Fruit fly (Drosophila melanogaster): ENCODE results near the gene CG34250.

CG34250 gene

dm6 chr3L:17465804-17466203, 10.2 kb upstream of the CG34250 start, which contains the start of gene QIL1 (continued):
- no peak for TF ChIP-seq Vsx1 (GFP tag; optimal IDR thresholded peaks at IDR 0.05)
- no peak for TF ChIP-seq Ssrp (tag; optimal IDR thresholded peaks at IDR 0.05)
- no peak for TF ChIP-seq Tbp (GFP tag; optimal IDR thresholded peaks at IDR 0.05)
- no peak for TF ChIP-seq psq (GFP tag; optimal IDR thresholded peaks at IDR 0.05)
- no peak for TF ChIP-seq mirr (GFP tag; optimal IDR thresholded peaks at IDR 0.05)
- no peak for TF ChIP-seq sna (GFP tag; IDR thresholded peaks at IDR 0.05; ENCODE audit: partially characterized antibody)
- TF ChIP-seq caup (GFP tag; optimal IDR thresholded peaks at IDR 0.05; ENCODE audit: severe bottlenecking), result no peak
- TF ChIP-seq C15 (GFP tag; IDR thresholded peaks at IDR 0.05), result no peak
- no peak for TF ChIP-seq CG30403 (GFP tag; optimal IDR thresholded peaks at IDR 0.05)
- no peak for TF ChIP-seq jumu (GFP tag; optimal IDR thresholded peaks at IDR 0.05)
- TF ChIP-seq CG7987 (GFP tag; optimal IDR thresholded peaks at IDR 0.05), result no peak
- no peak for TF ChIP-seq CG6254 (GFP tag; optimal IDR thresholded peaks at IDR 0.05)
- TF ChIP-seq CHES-1-like (GFP tag; optimal IDR thresholded peaks at IDR 0.05), result no peak
- TF ChIP-seq amos (GFP tag; IDR thresholded peaks at IDR 0.05; ENCODE audit: partially characterized antibody), result peak; percentile 31; the same call in 1 of the 2 replicates
- TF ChIP-seq p53 (GFP tag; optimal IDR thresholded peaks at IDR 0.05), result no peak
- TF ChIP-seq az2 (GFP tag; optimal IDR thresholded peaks at IDR 0.05), result no peak
- no peak for TF ChIP-seq CG32772 (GFP tag; IDR thresholded peaks at IDR 0.05)
- TF ChIP-seq crol (GFP tag; IDR thresholded peaks at IDR 0.05), result no peak
- TF ChIP-seq CG2202 (tag; optimal IDR thresholded peaks at IDR 0.05), result no peak
- TF ChIP-seq Nf-YA (GFP tag; IDR thresholded peaks at IDR 0.05), result no peak
- no peak for TF ChIP-seq odd (GFP tag; optimal IDR thresholded peaks at IDR 0.05)
- no peak for TF ChIP-seq mam (GFP tag; optimal IDR thresholded peaks at IDR 0.05)
- no peak for TF ChIP-seq gcm2 (GFP tag; optimal IDR thresholded peaks at IDR 0.05)
- TF ChIP-seq CG4617 (GFP tag; optimal IDR thresholded peaks at IDR 0.05; ENCODE audit: borderline replicate concordance), result peak; percentile 90
- no peak for TF ChIP-seq CG18619 (GFP tag; optimal IDR thresholded peaks at IDR 0.05)
- peak; percentile 90 for TF ChIP-seq pzg (GFP tag; optimal IDR thresholded peaks at IDR 0.05)
- TF ChIP-seq onecut (GFP tag; IDR thresholded peaks at IDR 0.05), result no peak
- no peak for TF ChIP-seq Eip74EF (GFP tag; optimal IDR thresholded peaks at IDR 0.05)
- TF ChIP-seq CG4424 (GFP tag; optimal IDR thresholded peaks at IDR 0.05), result no peak
- TF ChIP-seq HmgD (GFP tag; optimal IDR thresholded peaks at IDR 0.05), result no peak
- TF ChIP-seq CG5953 (GFP tag; IDR thresholded peaks at IDR 0.05), result no peak
- TF ChIP-seq slou (GFP tag; optimal IDR thresholded peaks at IDR 0.05), result no peak
- TF ChIP-seq Rx (GFP tag; IDR thresholded peaks at IDR 0.05), result no peak
- TF ChIP-seq CG12744 (GFP tag; optimal IDR thresholded peaks at IDR 0.05), result no peak
- TF ChIP-seq zf30C (GFP tag; optimal IDR thresholded peaks at IDR 0.05), result no peak
- no peak for TF ChIP-seq ci (GFP tag; IDR thresholded peaks at IDR 0.05)
- TF ChIP-seq CG13775 (GFP tag; optimal IDR thresholded peaks at IDR 0.05), result no peak
- no peak for TF ChIP-seq CG1647 (GFP tag; optimal IDR thresholded peaks at IDR 0.05)
- TF ChIP-seq CG8388 (GFP tag; optimal IDR thresholded peaks at IDR 0.05), result no peak
- no peak for TF ChIP-seq Optix (GFP tag; IDR thresholded peaks at IDR 0.05)
- TF ChIP-seq Dfd (GFP tag; optimal IDR thresholded peaks at IDR 0.05), result no peak
- TF ChIP-seq D (optimal IDR thresholded peaks at IDR 0.05), result no peak
- TF ChIP-seq D (GFP tag; optimal IDR thresholded peaks at IDR 0.05), result no peak
- TF ChIP-seq B-H1 (GFP tag; IDR thresholded peaks at IDR 0.05), result no peak
- TF ChIP-seq dmrt99B (tag; optimal IDR thresholded peaks at IDR 0.05), result no peak
- TF ChIP-seq usp (GFP tag; optimal IDR thresholded peaks at IDR 0.05), result no peak
- peak; percentile 65 for TF ChIP-seq Ets97D (GFP tag; optimal IDR thresholded peaks at IDR 0.05)
- no peak for TF ChIP-seq Rfx (GFP tag; IDR thresholded peaks at IDR 0.05)
- TF ChIP-seq jigr1 (GFP tag; IDR thresholded peaks at IDR 0.05), result peak; percentile 51; the same call in 1 of the 3 replicates
- TF ChIP-seq pita (GFP tag; optimal IDR thresholded peaks at IDR 0.05), result peak; percentile 89
- TF ChIP-seq gce (GFP tag; IDR thresholded peaks at IDR 0.05), result no peak
- TF ChIP-seq ewg (GFP tag; optimal IDR thresholded peaks at IDR 0.05), result no peak
- no peak for TF ChIP-seq CG10321 (GFP tag; IDR thresholded peaks at IDR 0.05)
